Worm (Caenorhabditis elegans) whole organism, mixed stage, embryonic: Measurements from ENCODE around the gene T08G5.15.
"Not testable (repeated sequence)": the region's sequence is repeated elsewhere in the genome, so short reads cannot be mapped to it uniquely, and the experiment has no call there.

ENCODE experiments used
- M03D4.4 ChIP-seq: sonication (generic microtip); optimal IDR thresholded peaks from 2 replicates; lab custom pipeline; 2017; ENCODE audit warnings: mild to moderate bottlenecking, missing genetic modification characterization, missing compliant biosample characterization
- blmp-1 ChIP-seq: fragments of 150-350 bp; optimal IDR thresholded peaks from 2 replicates; lab custom pipeline; 2014; ENCODE audit warnings: missing biosample characterization, missing genetic modification characterization
- ceh-39 ChIP-seq: fragments of 150-350 bp; optimal IDR thresholded peaks from 2 replicates; lab custom pipeline; 2014; ENCODE audit warnings: missing biosample characterization, missing genetic modification characterization
- ceh-43 ChIP-seq: fragments of 200-800 bp; sonication (Bioruptor generic); optimal IDR thresholded peaks from 2 replicates; lab custom pipeline; 2018; ENCODE audit warnings: mild to moderate bottlenecking, missing genetic modification characterization, moderate library complexity, missing compliant biosample characterization
- ceh-83 ChIP-seq: fragments of 200-800 bp; sonication (Bioruptor generic); optimal IDR thresholded peaks from 2 replicates; lab custom pipeline; 2018; ENCODE audit warnings: mild to moderate bottlenecking, missing genetic modification characterization, missing compliant biosample characterization
- ces-1 ChIP-seq: fragments of 150-350 bp; optimal IDR thresholded peaks from 2 replicates; lab custom pipeline; 2014; ENCODE audit warnings: missing biosample characterization, missing genetic modification reagents, missing genetic modification characterization
- cnd-1 ChIP-seq: fragments of 200-800 bp; sonication (Bioruptor generic); optimal IDR thresholded peaks from 2 replicates; lab custom pipeline; 2018; ENCODE audit warnings: mild to moderate bottlenecking, missing genetic modification characterization, missing compliant biosample characterization
- drap-1 ChIP-seq: fragments of 200-800 bp; sonication (Bioruptor generic); optimal IDR thresholded peaks from 3 replicates; lab custom pipeline; 2018; ENCODE audit warnings: mild to moderate bottlenecking, missing genetic modification characterization, missing compliant biosample characterization
- elt-1 ChIP-seq: sonication (generic microtip); optimal IDR thresholded peaks from 2 replicates; lab custom pipeline; 2017; ENCODE audit warnings: missing genetic modification characterization, mild to moderate bottlenecking, missing compliant biosample characterization, antibody characterized with exemption, moderate library complexity, borderline replicate concordance; ENCODE audit not compliant: insufficient read depth
- elt-3 ChIP-seq: fragments of 150-350 bp; optimal IDR thresholded peaks from 2 replicates; lab custom pipeline; 2014; ENCODE audit warnings: missing biosample characterization, missing genetic modification characterization
- flh-1 ChIP-seq: fragments of 200-800 bp; sonication (Bioruptor generic); optimal IDR thresholded peaks from 2 replicates; lab custom pipeline; 2018; ENCODE audit warnings: mild to moderate bottlenecking, missing genetic modification characterization, moderate library complexity, missing compliant biosample characterization
- ham-2 ChIP-seq: fragments of 200-800 bp; sonication (Bioruptor generic); optimal IDR thresholded peaks from 2 replicates; lab custom pipeline; 2018; ENCODE audit warnings: mild to moderate bottlenecking, missing genetic modification characterization, missing compliant biosample characterization
- lin-32 ChIP-seq: fragments of 200-800 bp; sonication (Bioruptor generic); optimal IDR thresholded peaks from 2 replicates; lab custom pipeline; 2018; ENCODE audit warnings: mild to moderate bottlenecking, missing genetic modification characterization, missing compliant biosample characterization
- mab-5 ChIP-seq: fragments of 150-350 bp; optimal IDR thresholded peaks from 2 replicates; lab custom pipeline; 2014; ENCODE audit warnings: missing biosample characterization, missing genetic modification characterization
- mep-1 ChIP-seq: fragments of 150-350 bp; optimal IDR thresholded peaks from 2 replicates; lab custom pipeline; 2017; ENCODE audit warnings: missing biosample characterization, missing genetic modification reagents, missing genetic modification characterization, inconsistent platforms
- mls-2 ChIP-seq: sonication (generic microtip); optimal IDR thresholded peaks from 2 replicates; lab custom pipeline; 2016; ENCODE audit warnings: mild to moderate bottlenecking, missing genetic modification characterization, moderate library complexity, missing compliant biosample characterization
- nhr-12 ChIP-seq: fragments of 150-350 bp; optimal IDR thresholded peaks from 2 replicates; lab custom pipeline; 2014; ENCODE audit warnings: missing biosample characterization, missing genetic modification characterization
- nhr-2 ChIP-seq: fragments of 150-350 bp; optimal IDR thresholded peaks from 2 replicates; lab custom pipeline; 2014; ENCODE audit warnings: missing biosample characterization, missing genetic modification characterization
- nhr-28 ChIP-seq: fragments of 150-350 bp; optimal IDR thresholded peaks from 2 replicates; lab custom pipeline; 2014; ENCODE audit warnings: missing biosample characterization, missing genetic modification characterization
- nhr-76 ChIP-seq: sonication (generic microtip); optimal IDR thresholded peaks from 2 replicates; lab custom pipeline; 2017; ENCODE audit warnings: missing biosample characterization, missing genetic modification characterization
- pha-4 ChIP-seq: fragments of 150-350 bp; optimal IDR thresholded peaks from 2 replicates; lab custom pipeline; 2018; ENCODE audit warnings: missing biosample characterization, missing genetic modification reagents, missing genetic modification characterization
- sem-2 ChIP-seq: fragments of 200-800 bp; sonication (Bioruptor generic); optimal IDR thresholded peaks from 2 replicates; lab custom pipeline; 2018; ENCODE audit warnings: mild to moderate bottlenecking, missing genetic modification characterization, missing compliant biosample characterization
- sptf-1 ChIP-seq: sonication (generic microtip); optimal IDR thresholded peaks from 2 replicates; lab custom pipeline; 2017; ENCODE audit warnings: mild to moderate bottlenecking, missing genetic modification characterization, moderate library complexity, missing compliant biosample characterization
- tbx-8 ChIP-seq: fragments of 200-800 bp; sonication (Bioruptor generic); optimal IDR thresholded peaks from 2 replicates; lab custom pipeline; 2018; ENCODE audit warnings: mild to moderate bottlenecking, missing genetic modification characterization, moderate library complexity, missing compliant biosample characterization
- unc-120 ChIP-seq: sonication (generic microtip); optimal IDR thresholded peaks from 2 replicates; lab custom pipeline; 2017; ENCODE audit warnings: missing genetic modification characterization, missing compliant biosample characterization; ENCODE audit not compliant: poor library complexity, severe bottlenecking
- unc-39 ChIP-seq: fragments of 150-350 bp; optimal IDR thresholded peaks from 2 replicates; lab custom pipeline; 2014; ENCODE audit warnings: missing biosample characterization, missing genetic modification characterization
- unc-62 ChIP-seq: fragments of 150-350 bp; optimal IDR thresholded peaks from 2 replicates; lab custom pipeline; 2014; ENCODE audit warnings: missing biosample characterization, missing genetic modification reagents, missing genetic modification characterization
- zip-8 ChIP-seq: fragments of 150-350 bp; optimal IDR thresholded peaks from 2 replicates; lab custom pipeline; 2014; ENCODE audit warnings: missing biosample characterization, missing genetic modification characterization

The T08G5.15 gene

ce11 chrV:14049274-14049673, 26.3 kb upstream of the T08G5.15 start, which contains the start of gene F58D12.1:
TSS of gene F58D12.1 (plus strand) at chrV:14049574.
- not testable (repeated sequence) for TF ChIP-seq ceh-43 (GFP tag; lab: Kevin White, UChicago); mab-5 (tag; lab: Kevin White, UChicago); sem-2

DNA sequence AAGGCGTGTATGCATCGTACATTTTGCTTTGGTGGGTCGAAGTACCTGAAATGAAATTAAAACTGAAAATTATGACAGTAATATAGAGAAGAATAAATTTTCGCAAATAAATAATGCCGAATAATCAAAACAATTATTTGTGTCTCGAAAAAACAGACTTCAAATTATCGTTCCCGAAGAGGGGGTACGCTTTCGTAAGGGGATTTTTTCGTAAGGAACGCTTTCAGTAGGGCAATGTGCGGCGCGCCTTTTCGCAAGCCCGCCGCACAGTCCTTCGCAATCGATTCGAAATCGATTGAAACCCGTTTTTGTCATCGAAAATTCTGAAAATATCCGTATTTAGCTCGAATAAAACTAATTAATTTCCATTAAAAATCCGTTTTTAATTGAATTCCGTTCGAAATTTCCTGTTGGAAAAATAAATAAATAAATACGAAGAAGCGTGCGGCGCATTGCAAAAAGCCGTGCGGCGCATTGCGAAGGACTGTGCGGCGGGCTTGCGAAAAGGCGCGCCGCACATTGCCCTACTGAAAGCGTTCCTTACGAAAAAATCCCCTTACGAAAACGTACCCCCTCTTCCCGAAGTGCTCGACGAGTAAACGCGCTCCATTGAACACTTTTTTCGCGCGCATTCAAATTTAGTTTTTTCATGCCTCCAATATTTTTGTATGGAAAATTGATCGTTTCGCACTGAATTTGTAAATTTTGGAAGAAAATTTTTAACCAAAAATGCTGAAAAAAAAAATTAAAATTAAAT, 15.5 kb upstream of the T08G5.15 start, which contains the start of gene vps-39:
Gene vps-39 (minus strand): TSS at position 51 of the 757 bp plus-strand sequence.
- TF ChIP-seq mls-2 (tag; lab: Kevin White, UChicago) (peak; percentile 44), M03D4.4 (tag; lab: Kevin White, UChicago) (peak; percentile 23), sptf-1 (peak; percentile 65), unc-120 (tag; lab: Kevin White, UChicago) (peak; percentile 45), drap-1 (GFP tag; lab: Kevin White, UChicago) (peak; percentile 34)

- no peak for TF ChIP-seq M03D4.4 (tag; lab: Kevin White, UChicago)
- TF ChIP-seq ces-1 (GFP tag; lab: Kevin White, UChicago), result no peak
- TF ChIP-seq tbx-8, result no peak
- TF ChIP-seq elt-1 (tag; lab: Kevin White, UChicago), result no peak
- no peak for TF ChIP-seq sptf-1
- no peak for TF ChIP-seq unc-62 (GFP tag; lab: Kevin White, UChicago)
These were observed 10.7 kb upstream of the T08G5.15 start, which contains the start of gene ins-10 for ce11 chrV:14033649-14034048. TSS of gene ins-10 (plus strand) at chrV:14033949.

- TF ChIP-seq nhr-28 (no peak), flh-1 (no peak), unc-39 (tag; lab: Kevin White, UChicago) (no peak), cnd-1 (tag; lab: Kevin White, UChicago) (peak; percentile 14), ceh-39 (tag; lab: Kevin White, UChicago) (no peak)
- TF ChIP-seq, all 35 proteins: peak for 1
These were observed 5.3 kb upstream of the T08G5.15 start for ce11 chrV:14028256-14028743.

DNA sequence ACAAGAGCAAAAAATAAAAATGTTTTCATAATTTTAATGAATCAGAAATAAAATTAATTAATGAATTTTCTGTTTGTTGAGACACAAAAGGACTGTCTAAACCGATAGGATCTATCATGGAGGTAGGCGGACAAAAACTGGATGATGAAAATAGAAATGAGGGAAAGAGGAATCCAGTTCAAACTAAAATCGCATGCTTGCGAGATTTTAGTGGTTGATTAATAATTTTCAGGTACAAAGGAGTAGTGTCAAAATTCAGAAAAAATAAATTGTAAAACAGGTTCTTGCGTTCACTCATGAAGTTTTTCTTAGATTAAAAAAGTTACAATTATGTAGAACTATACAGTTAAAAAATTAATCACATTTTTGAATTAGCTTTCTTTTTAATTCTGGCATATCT, 4.4 kb upstream of the T08G5.15 start, which contains the start of gene T08G5.3:
Gene T08G5.3 (minus strand): TSS at position 101 of the 400 bp plus-strand sequence.
- TF ChIP-seq pha-4 (no peak), ceh-83 (GFP tag; lab: Kevin White, UChicago) (no peak), unc-62 (GFP tag; lab: Kevin White, UChicago) (no peak), mls-2 (tag; lab: Kevin White, UChicago) (no peak), sptf-1 (no peak), elt-1 (tag; lab: Kevin White, UChicago) (no peak), elt-3 (no peak), zip-8 (tag; lab: Kevin White, UChicago) (no peak), unc-39 (tag; lab: Kevin White, UChicago) (no peak), nhr-76 (tag; lab: Kevin White, UChicago) (no peak), nhr-2 (tag; lab: Kevin White, UChicago) (no peak), lin-32 (no peak), cnd-1 (tag; lab: Kevin White, UChicago) (no peak), tbx-8 (no peak), ham-2 (no peak), mep-1 (no peak)

DNA sequence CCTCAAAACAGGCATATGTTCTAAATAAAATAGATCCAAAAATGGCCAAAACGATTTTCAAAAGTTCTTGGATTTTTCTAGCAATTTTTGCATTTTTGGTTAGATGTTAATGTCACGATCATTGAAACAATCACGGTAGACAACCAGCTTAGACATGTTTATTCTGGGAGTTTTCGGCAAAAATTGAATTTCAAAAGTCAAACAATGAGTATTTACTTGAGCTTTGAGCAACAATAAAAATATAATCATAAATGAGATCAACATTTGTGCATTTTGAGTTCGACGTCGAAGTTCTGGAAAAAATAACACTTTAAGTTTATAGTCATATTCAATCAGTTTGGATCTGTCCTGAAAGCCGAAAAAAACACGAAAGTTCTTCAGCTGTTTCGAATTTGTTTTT, 3.2 kb upstream of the T08G5.15 start, which contains the start of gene T08G5.2:
Gene T08G5.2 (minus strand): TSS at position 101 of the 400 bp plus-strand sequence.
- TF ChIP-seq blmp-1 (tag; lab: Kevin White, UChicago) (no peak), pha-4 (no peak), nhr-12 (tag; lab: Kevin White, UChicago) (no peak)
